Fruit fly (Drosophila melanogaster) whole organism, embryonic: ENCODE results near the gene TTLL5.

Source experiments
- ATbp ChIP-seq: fragments of 200-800 bp; sonication (Bioruptor generic); optimal IDR thresholded peaks from 2 replicates; lab custom pipeline; 2017; ENCODE audit warnings: missing biosample characterization, mild to moderate bottlenecking, missing genetic modification characterization, missing genetic modification reagents
- BEAF-32 ChIP-seq: fragments of 200-800 bp; sonication (Bioruptor generic); optimal IDR thresholded peaks from 3 replicates; lab custom pipeline; 2017; ENCODE audit warnings: missing biosample characterization, missing genetic modification characterization, mild to moderate bottlenecking, moderate library complexity, missing genetic modification reagents
- BtbVII ChIP-seq: fragments of 200-800 bp; sonication (Bioruptor generic); optimal IDR thresholded peaks from 3 replicates; lab custom pipeline; 2017; ENCODE audit warnings: missing biosample characterization, mild to moderate bottlenecking, missing genetic modification characterization
- CG10565 ChIP-seq: fragments of 200-800 bp; sonication (Bioruptor generic); optimal IDR thresholded peaks from 3 replicates; lab custom pipeline; 2016; ENCODE audit warnings: missing biosample characterization, mild to moderate bottlenecking, missing genetic modification characterization
- CG10654 ChIP-seq: fragments of 200-800 bp; sonication (Bioruptor generic); optimal IDR thresholded peaks from 2 replicates; lab custom pipeline; 2016; ENCODE audit warnings: missing biosample characterization, missing genetic modification characterization
- CG10979 ChIP-seq: fragments of 200-800 bp; sonication (Bioruptor generic); optimal IDR thresholded peaks from 2 replicates; lab custom pipeline; 2018; ENCODE audit warnings: missing biosample characterization, mild to moderate bottlenecking, missing genetic modification characterization, moderate library complexity
- CG11504 ChIP-seq: fragments of 200-800 bp; sonication (Bioruptor generic); optimal IDR thresholded peaks from 3 replicates; lab custom pipeline; 2019; ENCODE audit warnings: missing biosample characterization, mild to moderate bottlenecking, missing genetic modification characterization, moderate library complexity
- CG12219 ChIP-seq: fragments of 200-800 bp; sonication (Bioruptor generic); optimal IDR thresholded peaks from 3 replicates; lab custom pipeline; 2018; ENCODE audit warnings: missing biosample characterization, mild to moderate bottlenecking, missing genetic modification characterization
- CG12299 ChIP-seq: fragments of 200-800 bp; sonication (Bioruptor generic); optimal IDR thresholded peaks from 2 replicates; lab custom pipeline; 2018; ENCODE audit warnings: missing biosample characterization, mild to moderate bottlenecking, missing genetic modification characterization
- CG14860 ChIP-seq: fragments of 200-800 bp; sonication (Bioruptor generic); IDR thresholded peaks from 3 replicates; pipeline ENCODE4 v1.3.6; 2022; ENCODE audit warnings: missing biosample characterization, missing genetic modification characterization; ENCODE audit not compliant: partially characterized antibody
- CG15269 ChIP-seq: fragments of 200-800 bp; sonication (Bioruptor generic); optimal IDR thresholded peaks from 2 replicates; lab custom pipeline; 2018; ENCODE audit warnings: missing biosample characterization, mild to moderate bottlenecking, missing genetic modification characterization, moderate library complexity
- CG15601 ChIP-seq: fragments of 200-800 bp; sonication (Bioruptor generic); optimal IDR thresholded peaks from 3 replicates; lab custom pipeline; 2019; ENCODE audit warnings: missing biosample characterization, mild to moderate bottlenecking, missing genetic modification characterization, moderate library complexity
- CG16863 ChIP-seq: fragments of 200-800 bp; sonication (Bioruptor generic); optimal IDR thresholded peaks from 3 replicates; lab custom pipeline; 2016; ENCODE audit warnings: missing biosample characterization, missing genetic modification characterization
- CG17829 ChIP-seq: fragments of 200-800 bp; optimal IDR thresholded peaks from 2 replicates; lab custom pipeline; 2019; ENCODE audit warnings: missing biosample characterization, mild to moderate bottlenecking, missing genetic modification characterization, moderate library complexity
- CG34422 ChIP-seq: fragments of 200-800 bp; sonication (Bioruptor generic); IDR thresholded peaks from 3 replicates; pipeline ENCODE4 v1.3.6; 2022; ENCODE audit warnings: missing biosample characterization, missing genetic modification characterization
- CG7928 ChIP-seq: fragments of 200-800 bp; sonication (Bioruptor generic); optimal IDR thresholded peaks from 2 replicates; lab custom pipeline; 2017; ENCODE audit warnings: missing biosample characterization, mild to moderate bottlenecking, missing genetic modification characterization
- CG8281 ChIP-seq: fragments of 200-800 bp; sonication (Bioruptor generic); optimal IDR thresholded peaks from 2 replicates; lab custom pipeline; 2018; ENCODE audit warnings: missing biosample characterization, mild to moderate bottlenecking, missing genetic modification characterization, moderate library complexity
- CG9797 ChIP-seq: fragments of 200-800 bp; sonication (Bioruptor generic); optimal IDR thresholded peaks from 3 replicates; lab custom pipeline; 2018; ENCODE audit warnings: missing biosample characterization, mild to moderate bottlenecking, missing genetic modification characterization
- CoRest ChIP-seq: fragments of 200-800 bp; sonication (Bioruptor generic); optimal IDR thresholded peaks from 3 replicates; lab custom pipeline; 2018; ENCODE audit warnings: missing biosample characterization, mild to moderate bottlenecking, missing genetic modification characterization, moderate library complexity
- Dad ChIP-seq: fragments of 200-800 bp; sonication (Bioruptor generic); optimal IDR thresholded peaks from 3 replicates; lab custom pipeline; 2016; ENCODE audit warnings: missing biosample characterization, missing genetic modification characterization
- Dbx ChIP-seq: fragments of 200-800 bp; sonication (Bioruptor generic); IDR thresholded peaks from 3 replicates; pipeline ENCODE4 v1.3.6; 2022; ENCODE audit warnings: missing biosample characterization, missing genetic modification characterization
- Dll ChIP-seq: fragments of 200-800 bp; sonication (Bioruptor generic); IDR thresholded peaks from 4 replicates; pipeline ENCODE4 v1.3.6; 2022; ENCODE audit warnings: missing biosample characterization, missing genetic modification characterization; ENCODE audit not compliant: partially characterized antibody
- Doc2 ChIP-seq: fragments of 200-800 bp; sonication (Bioruptor generic); IDR thresholded peaks from 2 replicates; pipeline ENCODE4 v1.3.6; 2022; ENCODE audit warnings: missing biosample characterization, missing genetic modification characterization
- E2f2 ChIP-seq: fragments of 200-800 bp; sonication (Bioruptor generic); IDR thresholded peaks from 2 replicates; pipeline ENCODE4 v1.3.6; 2022; ENCODE audit warnings: missing biosample characterization, missing genetic modification characterization
- H15 ChIP-seq: fragments of 200-800 bp; sonication (Bioruptor generic); IDR thresholded peaks from 3 replicates; pipeline ENCODE4 v1.3.6; 2022; ENCODE audit warnings: missing biosample characterization, missing genetic modification characterization
- Jarid2 ChIP-seq: fragments of 200-800 bp; sonication (Bioruptor generic); optimal IDR thresholded peaks from 3 replicates; lab custom pipeline; 2017; ENCODE audit warnings: mild to moderate bottlenecking, missing biosample characterization, missing genetic modification reagents, missing genetic modification characterization
- MBD-R2 ChIP-seq: fragments of 200-800 bp; sonication (Bioruptor generic); IDR thresholded peaks from 2 replicates; pipeline ENCODE4 v1.3.6; 2022; ENCODE audit warnings: missing biosample characterization, missing genetic modification characterization
- Med ChIP-seq: fragments of 200-800 bp; sonication (Bioruptor generic); peaks from one replicate; lab custom pipeline; 2016; ENCODE audit warnings: missing biosample characterization, missing genetic modification characterization, mild to moderate bottlenecking, inconsistent platforms, moderate library complexity
- Neu2 ChIP-seq: fragments of 200-800 bp; sonication (Bioruptor generic); optimal IDR thresholded peaks from 3 replicates; lab custom pipeline; 2016; ENCODE audit warnings: missing biosample characterization, missing genetic modification characterization, borderline replicate concordance
- Sox102F ChIP-seq: fragments of 200-800 bp; sonication (Bioruptor generic); optimal IDR thresholded peaks from 2 replicates; lab custom pipeline; 2018; ENCODE audit warnings: missing biosample characterization, mild to moderate bottlenecking, missing genetic modification characterization, moderate library complexity
- Sry-β ChIP-seq: fragments of 200-800 bp; sonication (Bioruptor generic); optimal IDR thresholded peaks from 2 replicates; lab custom pipeline; 2018; ENCODE audit warnings: missing biosample characterization, mild to moderate bottlenecking, missing genetic modification characterization, moderate library complexity
- Sry-δ ChIP-seq: fragments of 200-800 bp; sonication (Bioruptor generic); optimal IDR thresholded peaks from 2 replicates; lab custom pipeline; 2016; ENCODE audit warnings: missing biosample characterization, missing genetic modification characterization
- TFAM ChIP-seq: fragments of 200-800 bp; sonication (Bioruptor generic); optimal IDR thresholded peaks from 2 replicates; lab custom pipeline; 2017; ENCODE audit warnings: missing biosample characterization, missing genetic modification characterization, inconsistent platforms
- Taf1 ChIP-seq: fragments of 200-800 bp; sonication (Bioruptor generic); IDR thresholded peaks from 2 replicates; pipeline ENCODE4 v1.3.6; 2022; ENCODE audit warnings: missing biosample characterization, missing genetic modification characterization
- Tbp ChIP-seq: fragments of >200 bp; optimal IDR thresholded peaks from 2 replicates; lab custom pipeline; 2018; ENCODE audit warnings: missing biosample characterization, missing genetic modification characterization
- YL-1 ChIP-seq: fragments of 200-800 bp; sonication (Bioruptor generic); optimal IDR thresholded peaks from 3 replicates; lab custom pipeline; 2017; ENCODE audit warnings: missing biosample characterization, mild to moderate bottlenecking, missing genetic modification characterization
- amos ChIP-seq: fragments of 200-800 bp; sonication (Bioruptor generic); IDR thresholded peaks from 2 replicates; pipeline ENCODE4 v1.3.6; 2022; ENCODE audit warnings: missing biosample characterization, missing genetic modification characterization; ENCODE audit not compliant: partially characterized antibody
- bcd ChIP-seq: fragments of 200-800 bp; sonication (Bioruptor generic); optimal IDR thresholded peaks from 2 replicates; lab custom pipeline; 2017; ENCODE audit warnings: missing biosample characterization, mild to moderate bottlenecking, missing genetic modification characterization
- crp ChIP-seq, 2 experiments: fragments of 200-800 bp; sonication (Bioruptor generic); optimal IDR thresholded peaks; 2 replicates in 1 of 2; 3 replicates in 1 of 2; lab custom pipeline; 2017; ENCODE audit warnings: missing biosample characterization in 2 of 2, missing genetic modification characterization in 2 of 2, mild to moderate bottlenecking in 1 of 2, moderate library complexity in 1 of 2
- emc ChIP-seq: fragments of 200-800 bp; sonication (Bioruptor generic); optimal IDR thresholded peaks from 2 replicates; lab custom pipeline; 2016; ENCODE audit warnings: missing biosample characterization, missing genetic modification characterization
- inv ChIP-seq: fragments of 200-800 bp; sonication (Bioruptor generic); IDR thresholded peaks from 2 replicates; pipeline ENCODE4 v1.3.6; 2022; ENCODE audit warnings: missing biosample characterization, missing genetic modification characterization; ENCODE audit not compliant: partially characterized antibody
- jigr1 ChIP-seq: fragments of 200-800 bp; sonication (Bioruptor generic); IDR thresholded peaks from 3 replicates; pipeline ENCODE4 v1.3.6; 2022; ENCODE audit warnings: missing biosample characterization, missing genetic modification characterization
- lbe ChIP-seq: fragments of 200-800 bp; sonication (Bioruptor generic); optimal IDR thresholded peaks from 2 replicates; lab custom pipeline; 2016; ENCODE audit warnings: missing biosample characterization, mild to moderate bottlenecking, missing genetic modification characterization
- row ChIP-seq: fragments of 200-800 bp; sonication (Bioruptor generic); IDR thresholded peaks from 3 replicates; pipeline ENCODE4 v1.3.6; 2022; ENCODE audit warnings: missing biosample characterization, missing genetic modification characterization
- sens ChIP-seq: fragments of 200-800 bp; sonication (Bioruptor generic); peaks from one replicate; lab custom pipeline; 2016; ENCODE audit warnings: missing biosample characterization, missing genetic modification characterization
- sima ChIP-seq: fragments of 200-800 bp; sonication (Bioruptor generic); optimal IDR thresholded peaks from 2 replicates; lab custom pipeline; 2016; ENCODE audit warnings: missing biosample characterization, missing genetic modification characterization
- sug ChIP-seq: fragments of 200-800 bp; optimal IDR thresholded peaks from 2 replicates; lab custom pipeline; 2019; ENCODE audit warnings: missing biosample characterization, mild to moderate bottlenecking, missing genetic modification characterization, moderate library complexity
- trem ChIP-seq: fragments of 200-800 bp; optimal IDR thresholded peaks from 3 replicates; lab custom pipeline; 2019; ENCODE audit warnings: missing biosample characterization, mild to moderate bottlenecking, missing genetic modification characterization, moderate library complexity
- unc-4 ChIP-seq: fragments of 200-800 bp; sonication (Bioruptor generic); IDR thresholded peaks from 2 replicates; pipeline ENCODE4 v1.3.6; 2022; ENCODE audit warnings: missing biosample characterization, missing genetic modification characterization; ENCODE audit not compliant: partially characterized antibody
- vnd ChIP-seq: fragments of 200-800 bp; sonication (Bioruptor generic); IDR thresholded peaks from 3 replicates; pipeline ENCODE4 v1.3.6; 2022; ENCODE audit warnings: missing biosample characterization, missing genetic modification characterization; ENCODE audit not compliant: partially characterized antibody

Gene TTLL5

dm6 chr3R:25127231-25127689, 4.5 kb upstream of the TTLL5 start, which contains the start of the genes Mocs2A, Mocs2B and Clbn (continued):
- TF ChIP-seq E2f2 (GFP tag; lab: Robert Waterston, UW): 0 out of 2 replicates have a peak, but pooled peaks have one; percentile 8
- TF ChIP-seq CG10565 (GFP tag; lab: Kevin White, UChicago): no peak
- no peak for TF ChIP-seq jigr1
- no peak for TF ChIP-seq Taf1 (GFP tag; lab: Robert Waterston, UW)
- no peak for TF ChIP-seq CG10654 (GFP tag; lab: Kevin White, UChicago)
- peak; percentile 12 for TF ChIP-seq lbe (GFP tag; lab: Kevin White, UChicago)
- TF ChIP-seq TFAM (GFP tag; lab: Kevin White, UChicago): no peak
- peak; percentile 80 for TF ChIP-seq sens
- no peak for TF ChIP-seq Neu2 (GFP tag; lab: Kevin White, UChicago)
- no peak for TF ChIP-seq emc (GFP tag; lab: Kevin White, UChicago)
- peak; percentile 49 for TF ChIP-seq YL-1 (GFP tag; lab: Kevin White, UChicago)
- peak; percentile 68 for TF ChIP-seq amos (GFP tag; lab: Robert Waterston, UW)
- TF ChIP-seq trem (tag; lab: Kevin White, UChicago): peak; percentile 15
- TF ChIP-seq unc-4 (GFP tag; lab: Robert Waterston, UW): peak; percentile 84
- peak; percentile 91 for TF ChIP-seq Dll (GFP tag; lab: Robert Waterston, UW)
- TF ChIP-seq bcd (GFP tag; lab: Kevin White, UChicago): no peak
- TF ChIP-seq Sry-δ: peak; percentile 84
- TF ChIP-seq CG7928: no peak
- no peak for TF ChIP-seq CoRest
- TF ChIP-seq CG12299: no peak
- TF ChIP-seq inv: peak; percentile 73
- TF ChIP-seq CG11504 (tag; lab: Kevin White, UChicago): no peak
- TF ChIP-seq CG10979 (tag; lab: Kevin White, UChicago): no peak
- no peak for TF ChIP-seq Dad (GFP tag; lab: Kevin White, UChicago)
- no peak for TF ChIP-seq H15 (GFP tag; lab: Robert Waterston, UW)
- peak in 1 of 2 experiments; percentile 77 for TF ChIP-seq crp (GFP tag; optimal IDR thresholded peaks at IDR 0.05; lab: Kevin White, UChicago)
- peak; percentile 12 for TF ChIP-seq CG17829 (tag; lab: Kevin White, UChicago)
- TF ChIP-seq Tbp (GFP tag; lab: Kevin White, UChicago): no peak
- TF ChIP-seq CG16863 (GFP tag; lab: Kevin White, UChicago): no peak
- TF ChIP-seq MBD-R2: no peak; the same call in 1 of the 2 replicates
- TF ChIP-seq CG9797 (GFP tag; lab: Kevin White, UChicago): no peak
- TF ChIP-seq vnd (GFP tag; lab: Robert Waterston, UW): peak; percentile 79
- TF ChIP-seq CG12219: no peak
- no peak for TF ChIP-seq Sry-β (GFP tag; lab: Kevin White, UChicago)
- TF ChIP-seq CG14860 (GFP tag; lab: Robert Waterston, UW): peak; percentile 75
- TF ChIP-seq CG8281 (tag; lab: Kevin White, UChicago): no peak
- TF ChIP-seq sug: no peak
- TF ChIP-seq sima (GFP tag; lab: Kevin White, UChicago): no peak
- TF ChIP-seq Sox102F (GFP tag; lab: Kevin White, UChicago): no peak
- TF ChIP-seq Jarid2 (GFP tag; lab: Kevin White, UChicago): peak; percentile 47
- TF ChIP-seq Dbx (GFP tag; lab: Robert Waterston, UW): no peak
- no peak for TF ChIP-seq Doc2 (GFP tag; lab: Robert Waterston, UW)
- peak; percentile 75 for TF ChIP-seq BEAF-32
- TF ChIP-seq BtbVII (GFP tag; lab: Kevin White, UChicago): no peak
- no peak for TF ChIP-seq CG15601 (tag; lab: Kevin White, UChicago)
- TF ChIP-seq Med: peak; percentile 19
- peak; percentile 64 for TF ChIP-seq row
- TF ChIP-seq CG15269 (tag; lab: Kevin White, UChicago): no peak
- no peak for TF ChIP-seq ATbp (GFP tag; lab: Kevin White, UChicago)
- TF ChIP-seq CG34422 (GFP tag; lab: Robert Waterston, UW): peak; percentile 55; the same call in 1 of the 3 replicates
